Worm (Caenorhabditis elegans) whole organism, L1 larva: Measurements from ENCODE around the gene C06A1.7.

Experiments used
- nhr-77 ChIP-seq: fragments of 150-350 bp; optimal IDR thresholded peaks from 2 replicates; lab custom pipeline; 2014; ENCODE audit warnings: missing biosample characterization, missing genetic modification characterization
- nhr-90 ChIP-seq: sonication (generic microtip); optimal IDR thresholded peaks from 2 replicates; lab custom pipeline; 2016; ENCODE audit warnings: mild to moderate bottlenecking, missing genetic modification characterization, missing compliant biosample characterization; ENCODE audit not compliant: poor library complexity

- TF ChIP-seq nhr-90 (tag; lab: Kevin White, UChicago) (peak; percentile 95), nhr-77 (peak; percentile 89)
These were observed 12.5 kb upstream of the C06A1.7 start for ce11 chrII:10551985-10552736.
